Worm (Caenorhabditis elegans): ENCODE measurements around the gene scyl-1.

- TF ChIP-seq ztf-29 (GFP tag; IDR thresholded peaks at IDR 0.05) (no peak), flt-1 (GFP tag; IDR thresholded peaks at IDR 0.05) (no peak), cog-1 (tag; optimal IDR thresholded peaks at IDR 0.05) (no peak), tab-1 (GFP tag; IDR thresholded peaks at IDR 0.05) (no peak), ref-1 (GFP tag; conservative IDR thresholded peaks at IDR 0.05) (no peak), ztf-23 (GFP tag; IDR thresholded peaks at IDR 0.05) (no peak), klf-2 (GFP tag; conservative IDR thresholded peaks at IDR 0.05) (no peak), med-1 (GFP tag; optimal IDR thresholded peaks at IDR 0.05; ENCODE audit: insufficient read depth) (no peak), T22C8.4 (GFP tag; IDR thresholded peaks at IDR 0.05) (no peak)
These were observed 19.3 kb downstream of the scyl-1 start for ce11 chrV:13022265-13022664.

All from whole organism, midembryonic.